Worm (Caenorhabditis elegans) whole organism, young adult: ENCODE measurements around the gene fkb-6.

ENCODE experiments used
- ama-1 ChIP-seq, 3 experiments: fragments of 150-350 bp in 1 of 3; sonication (generic microtip) in 2 of 3; optimal IDR thresholded peaks; 2 replicates each; lab custom pipeline; 2014 to 2018; ENCODE audit warnings: missing biosample characterization in 2 of 3, missing genetic modification characterization in 2 of 3, missing genetic modification reagents in 2 of 3
- hsf-1 ChIP-seq: fragments of 200-800 bp; sonication (Bioruptor generic); IDR thresholded peaks from 2 replicates; pipeline ENCODE4 v1.3.6; 2022; ENCODE audit warnings: missing genetic modification reagents, missing genetic modification characterization, missing compliant biosample characterization
- nhr-120 ChIP-seq: fragments of 200-800 bp; sonication (Bioruptor generic); IDR thresholded peaks from 2 replicates; pipeline ENCODE4 v1.3.6; 2022; ENCODE audit warnings: missing genetic modification characterization, missing compliant biosample characterization
- nhr-80 ChIP-seq: sonication (generic microtip); optimal IDR thresholded peaks from 2 replicates; lab custom pipeline; 2016; ENCODE audit warnings: missing genetic modification characterization, missing compliant biosample characterization
- repo-1 ChIP-seq: sonication (generic microtip); optimal IDR thresholded peaks from 2 replicates; lab custom pipeline; 2017; ENCODE audit warnings: mild to moderate bottlenecking, missing genetic modification characterization, missing compliant biosample characterization

DNA sequence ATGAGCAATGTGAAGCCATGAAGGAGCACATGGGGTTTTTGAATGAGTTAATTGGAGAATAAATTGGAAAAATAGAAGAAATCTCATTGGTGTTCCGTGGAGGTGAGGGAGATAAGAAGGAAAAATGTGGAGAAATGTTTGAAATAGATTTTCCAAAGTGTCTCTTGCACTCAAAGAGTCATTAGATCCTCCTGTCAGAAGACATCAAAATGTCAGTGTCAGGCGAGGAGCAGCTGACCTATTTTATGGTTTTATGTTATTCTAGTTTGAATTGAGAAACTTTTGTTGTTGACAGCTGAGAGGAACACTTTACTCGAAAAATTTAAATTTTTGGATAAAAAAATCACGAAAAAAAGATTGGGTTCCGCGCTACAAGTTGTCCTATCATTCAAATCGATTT is 4.6 kb downstream of the fkb-6 start, which contains the start of gene clec-264:
- no peak for TF ChIP-seq ama-1 (optimal IDR thresholded peaks at IDR 0.05; lab: Kevin White, UChicago)
- no peak for TF ChIP-seq ama-1 (GFP tag; optimal IDR thresholded peaks at IDR 0.05; lab: Kevin White, UChicago)
- no peak for TF ChIP-seq hsf-1 (GFP tag; lab: Robert Waterston, UW)
- TF ChIP-seq nhr-120 = no peak
- no peak for TF ChIP-seq repo-1
- TF ChIP-seq nhr-80 = no peak
